Worm (Caenorhabditis elegans) whole organism, late embryonic: Measurements from ENCODE around the gene Y54F10AM.15.
"Not testable (repeated sequence)": the region's sequence is repeated elsewhere in the genome, so short reads cannot be mapped to it uniquely, and the experiment has no call there.

Experiments
- C08G9.2 ChIP-seq: sonication (generic microtip); optimal IDR thresholded peaks from 2 replicates; lab custom pipeline; 2016; ENCODE audit warnings: mild to moderate bottlenecking, missing genetic modification characterization, moderate library complexity, missing compliant biosample characterization
- C38D4.7 ChIP-seq: fragments of 200-800 bp; sonication (Bioruptor generic); optimal IDR thresholded peaks from 2 replicates; lab custom pipeline; 2018; ENCODE audit warnings: mild to moderate bottlenecking, missing genetic modification characterization, moderate library complexity, missing compliant biosample characterization
- ceh-2 ChIP-seq: sonication (generic microtip); optimal IDR thresholded peaks from 2 replicates; lab custom pipeline; 2016; ENCODE audit warnings: missing genotype, missing genetic modification characterization, missing compliant biosample characterization
- ceh-22 ChIP-seq: sonication (generic microtip); optimal IDR thresholded peaks from 2 replicates; lab custom pipeline; 2017; ENCODE audit warnings: missing biosample characterization, missing genetic modification characterization
- ceh-24 ChIP-seq: sonication (generic microtip); optimal IDR thresholded peaks from 2 replicates; lab custom pipeline; 2016; ENCODE audit warnings: mild to moderate bottlenecking, missing genetic modification characterization, missing compliant biosample characterization
- ceh-31 ChIP-seq: sonication (generic microtip); optimal IDR thresholded peaks from 2 replicates; lab custom pipeline; 2016; ENCODE audit warnings: missing genetic modification characterization, missing compliant biosample characterization
- ceh-34 ChIP-seq: sonication (generic microtip); optimal IDR thresholded peaks from 2 replicates; lab custom pipeline; 2016; ENCODE audit warnings: mild to moderate bottlenecking, missing genetic modification characterization, missing compliant biosample characterization
- ceh-45 ChIP-seq: fragments of 200-800 bp; sonication (Bioruptor generic); IDR thresholded peaks from 2 replicates; pipeline ENCODE4 v1.3.6; 2022; ENCODE audit warnings: missing genetic modification reagents, missing genetic modification characterization, missing compliant biosample characterization
- ceh-48 ChIP-seq: sonication (generic microtip); optimal IDR thresholded peaks from 2 replicates; lab custom pipeline; 2016; ENCODE audit warnings: missing genetic modification characterization, inconsistent platforms, missing compliant biosample characterization
- dve-1 ChIP-seq: sonication (generic microtip); optimal IDR thresholded peaks from 2 replicates; lab custom pipeline; 2017; ENCODE audit warnings: antibody characterized with exemption, mild to moderate bottlenecking, missing genetic modification characterization, missing compliant biosample characterization
- elt-2 ChIP-seq: sonication (generic microtip); optimal IDR thresholded peaks from 2 replicates; lab custom pipeline; 2016; ENCODE audit warnings: missing genetic modification reagents, missing genetic modification characterization, missing compliant biosample characterization
- elt-4 ChIP-seq: sonication (generic microtip); optimal IDR thresholded peaks from 2 replicates; lab custom pipeline; 2016; ENCODE audit warnings: missing genetic modification characterization, missing compliant biosample characterization
- hlh-13 ChIP-seq: fragments of 200-800 bp; sonication (Bioruptor generic); optimal IDR thresholded peaks from 2 replicates; lab custom pipeline; 2018; ENCODE audit warnings: mild to moderate bottlenecking, missing genetic modification characterization, missing compliant biosample characterization
- hlh-6 ChIP-seq: sonication (generic microtip); optimal IDR thresholded peaks from 2 replicates; lab custom pipeline; 2016; ENCODE audit warnings: missing genotype, missing genetic modification characterization, missing compliant biosample characterization
- nfya-1 ChIP-seq: sonication (generic microtip); optimal IDR thresholded peaks from 2 replicates; lab custom pipeline; 2017; ENCODE audit warnings: missing genetic modification characterization, mild to moderate bottlenecking, missing compliant biosample characterization, antibody characterized with exemption, moderate library complexity
- nhr-11 ChIP-seq: fragments of 150-350 bp; optimal IDR thresholded peaks from 2 replicates; lab custom pipeline; 2014; ENCODE audit warnings: missing biosample characterization, missing genetic modification characterization
- nhr-232 ChIP-seq: sonication (generic microtip); optimal IDR thresholded peaks from 2 replicates; lab custom pipeline; 2016; ENCODE audit warnings: missing genetic modification characterization, missing compliant biosample characterization
- odd-2 ChIP-seq: sonication (generic microtip); optimal IDR thresholded peaks from 2 replicates; lab custom pipeline; 2017; ENCODE audit warnings: antibody characterized with exemption, mild to moderate bottlenecking, missing genetic modification characterization, missing compliant biosample characterization
- pros-1 ChIP-seq: fragments of 150-350 bp; optimal IDR thresholded peaks from 2 replicates; lab custom pipeline; 2014; ENCODE audit warnings: missing biosample characterization, missing genetic modification reagents, missing genetic modification characterization
- ref-2 ChIP-seq: sonication (generic microtip); optimal IDR thresholded peaks from 2 replicates; lab custom pipeline; 2016; ENCODE audit warnings: missing genetic modification characterization, missing compliant biosample characterization
- sox-2 ChIP-seq: fragments of 200-800 bp; sonication (Bioruptor generic); IDR thresholded peaks from 2 replicates; pipeline ENCODE4 v1.3.6; 2022; ENCODE audit warnings: missing genetic modification reagents, missing genetic modification characterization, missing compliant biosample characterization
- syd-9 ChIP-seq: sonication (generic microtip); optimal IDR thresholded peaks from 2 replicates; lab custom pipeline; 2016; ENCODE audit warnings: mild to moderate bottlenecking, missing genetic modification characterization, moderate library complexity, missing compliant biosample characterization
- tbx-7 ChIP-seq: sonication (generic microtip); optimal IDR thresholded peaks from 2 replicates; lab custom pipeline; 2016; ENCODE audit warnings: missing genotype, missing genetic modification characterization, missing compliant biosample characterization
- ttx-3 ChIP-seq: sonication (generic microtip); optimal IDR thresholded peaks from 2 replicates; lab custom pipeline; 2016; ENCODE audit warnings: missing genetic modification reagents, missing genetic modification characterization, missing compliant biosample characterization
- unc-3 ChIP-seq, 2 experiments: fragments of 200-800 bp in 1 of 2; sonication (Bioruptor generic) in 1 of 2; sonication (generic microtip) in 1 of 2; conservative IDR thresholded peaks in 1 of 2; optimal IDR thresholded peaks in 1 of 2; 2 replicates each; pipeline versions ENCODE4 v1.3.6 to Lab custom; 2016 to 2022; ENCODE audit warnings: missing compliant biosample characterization in 2 of 2, missing genetic modification characterization in 2 of 2, missing genetic modification reagents in 1 of 2
- unc-42 ChIP-seq: sonication (generic microtip); optimal IDR thresholded peaks from 2 replicates; lab custom pipeline; 2016; ENCODE audit warnings: missing genotype, missing genetic modification characterization, missing compliant biosample characterization
- unc-55 ChIP-seq: sonication (generic microtip); optimal IDR thresholded peaks from 2 replicates; lab custom pipeline; 2017; ENCODE audit warnings: missing biosample characterization, missing genetic modification reagents, missing genetic modification characterization

The Y54F10AM.15 gene

DNA sequence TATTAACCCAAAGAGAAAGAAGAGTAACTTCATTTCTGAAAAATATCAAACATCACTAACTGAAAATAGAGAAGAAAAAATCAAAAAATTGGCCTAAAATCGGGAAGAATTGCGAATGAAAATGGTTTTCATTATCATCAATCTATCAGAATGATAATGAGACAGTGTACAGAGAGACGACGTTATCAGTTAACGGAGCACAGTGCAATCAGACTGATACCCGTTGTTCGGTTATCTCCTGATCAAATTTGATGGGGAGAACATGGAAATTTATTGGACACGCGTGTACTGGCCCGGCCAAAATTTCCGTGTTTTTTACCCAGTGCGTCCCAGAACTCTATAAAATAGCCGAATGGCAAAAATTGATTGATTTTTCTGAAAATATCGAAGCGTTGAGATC, 20.5 kb downstream of the Y54F10AM.15 start, which contains the start of gene Y54F10AM.8:
Gene Y54F10AM.8, minus strand, starts transcription at position 35 of the 400 bp plus-strand sequence.
- peak; percentile 99 for TF ChIP-seq elt-2 (tag; lab: Kevin White, UChicago)
- TF ChIP-seq hlh-6 (tag; lab: Kevin White, UChicago) = no peak

DNA sequence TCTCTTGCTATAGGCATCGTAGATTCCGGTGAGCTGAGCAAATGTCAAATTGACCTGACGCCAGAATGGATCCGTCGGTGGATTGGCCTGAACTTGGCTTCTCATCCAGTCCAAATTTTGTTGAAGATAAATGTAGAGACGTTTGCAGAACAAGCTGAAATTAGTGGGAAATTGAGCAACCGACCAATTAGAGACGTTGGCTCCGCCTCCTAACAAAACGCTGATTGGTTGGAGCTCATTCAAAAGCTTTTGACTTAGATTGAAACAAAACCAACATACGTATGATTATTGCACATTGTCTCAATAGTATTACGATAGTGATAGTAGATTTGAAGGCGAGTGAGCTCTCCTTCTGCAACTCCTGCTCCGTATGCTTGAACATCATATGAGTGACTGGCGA, 22.0 kb downstream of the Y54F10AM.15 start:
- TF ChIP-seq nfya-1 (tag; lab: Kevin White, UChicago) (peak; percentile 14), C08G9.2 (tag; lab: Kevin White, UChicago) (no peak)

DNA sequence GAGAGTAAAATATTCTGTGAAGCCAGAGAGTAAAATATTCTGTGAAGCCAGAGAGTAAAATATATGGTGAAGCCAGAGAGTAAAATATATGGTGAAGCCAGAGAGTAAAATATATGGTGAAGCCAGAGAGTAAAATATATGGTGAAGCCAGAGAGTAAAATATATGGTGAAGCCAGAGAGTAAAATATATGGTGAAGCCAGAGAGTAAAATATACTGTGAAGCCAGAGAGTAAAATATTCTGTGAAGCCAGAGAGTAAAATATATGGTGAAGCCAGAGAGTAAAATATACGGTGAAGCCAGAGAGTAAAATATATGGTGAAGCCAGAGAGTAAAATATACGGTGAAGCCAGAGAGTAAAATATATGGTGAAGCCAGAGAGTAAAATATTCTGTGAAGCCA, 29.2 kb downstream of the Y54F10AM.15 start:
- TF ChIP-seq sox-2 (GFP tag; lab: Robert Waterston, UW) (peak; percentile 71), unc-3 (GFP tag; conservative IDR thresholded peaks at IDR 0.05; lab: Robert Waterston, UW) (peak; percentile 98), ceh-45 (peak; percentile 91)
- not testable (repeated sequence) for TF ChIP-seq unc-3 (tag; optimal IDR thresholded peaks at IDR 0.05; lab: Kevin White, UChicago)

DNA sequence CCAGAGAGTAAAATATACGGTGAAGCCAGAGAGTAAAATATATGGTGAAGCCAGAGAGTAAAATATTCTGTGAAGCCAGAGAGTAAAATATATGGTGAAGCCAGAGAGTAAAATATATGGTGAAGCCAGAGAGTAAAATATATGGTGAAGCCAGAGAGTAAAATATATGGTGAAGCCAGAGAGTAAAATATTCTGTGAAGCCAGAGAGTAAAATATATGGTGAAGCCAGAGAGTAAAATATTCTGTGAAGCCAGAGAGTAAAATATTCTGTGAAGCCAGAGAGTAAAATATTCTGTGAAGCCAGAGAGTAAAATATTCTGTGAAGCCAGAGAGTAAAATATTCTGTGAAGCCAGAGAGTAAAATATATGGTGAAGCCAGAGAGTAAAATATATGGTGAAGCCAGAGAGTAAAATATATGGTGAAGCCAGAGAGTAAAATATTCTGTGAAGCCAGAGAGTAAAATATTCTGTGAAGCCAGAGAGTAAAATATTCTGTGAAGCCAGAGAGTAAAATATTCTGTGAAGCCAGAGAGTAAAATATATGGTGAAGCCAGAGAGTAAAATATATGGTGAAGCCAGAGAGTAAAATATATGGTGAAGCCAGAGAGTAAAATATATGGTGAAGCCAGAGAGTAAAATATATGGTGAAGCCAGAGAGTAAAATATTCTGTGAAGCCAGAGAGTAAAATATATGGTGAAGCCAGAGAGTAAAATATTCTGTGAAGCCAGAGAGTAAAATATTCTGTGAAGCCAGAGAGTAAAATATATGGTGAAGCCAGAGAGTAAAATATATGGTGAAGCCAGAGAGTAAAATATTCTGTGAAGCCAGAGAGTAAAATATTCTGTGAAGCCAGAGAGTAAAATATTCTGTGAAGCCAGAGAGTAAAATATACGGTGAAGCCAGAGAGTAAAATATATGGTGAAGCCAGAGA, 30.9 kb downstream of the Y54F10AM.15 start:
- TF ChIP-seq unc-3 (GFP tag; conservative IDR thresholded peaks at IDR 0.05; lab: Robert Waterston, UW) = peak; percentile 99
- not testable (repeated sequence) for TF ChIP-seq unc-3 (tag; optimal IDR thresholded peaks at IDR 0.05; lab: Kevin White, UChicago)
- TF ChIP-seq ceh-45 = peak; percentile 88
- TF ChIP-seq sox-2 (GFP tag; lab: Robert Waterston, UW) = peak; percentile 80

DNA sequence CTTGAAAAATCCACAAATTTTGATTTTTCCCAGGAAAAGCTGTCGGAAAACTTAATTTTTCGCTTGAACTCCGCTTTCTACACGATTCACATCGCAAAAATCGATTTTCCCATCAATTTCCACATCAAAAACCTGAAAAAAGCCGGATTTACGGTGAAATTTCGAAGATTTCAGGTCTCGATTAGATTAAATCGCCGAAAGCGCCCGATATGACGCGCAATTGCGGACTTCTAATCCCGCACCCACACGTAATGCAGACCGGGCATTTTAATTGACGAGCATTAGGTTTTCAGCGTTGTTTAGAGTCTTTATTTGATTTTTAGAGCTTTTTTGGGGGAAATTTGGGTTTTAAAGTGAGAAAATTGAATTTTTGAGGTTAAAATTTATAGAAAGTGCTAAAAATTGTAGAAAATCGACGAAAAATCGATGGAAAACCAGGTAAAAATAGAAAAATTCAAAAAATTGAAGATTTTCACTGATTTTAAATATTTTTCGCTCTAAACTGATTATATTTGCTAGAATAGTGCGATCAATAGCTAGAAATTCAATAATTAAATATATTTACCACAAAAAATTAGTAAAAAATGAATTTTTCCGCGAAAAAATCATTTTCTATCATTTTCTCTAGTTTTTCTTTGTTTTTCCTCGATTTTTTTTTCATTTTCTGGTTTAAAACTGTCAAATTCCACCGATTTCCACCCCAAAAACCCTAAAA, 41.3 kb downstream of the Y54F10AM.15 start, which contains the start of gene Y54F10AL.1:
Gene Y54F10AL.1, plus strand, starts transcription at position 665 of the 715 bp plus-strand sequence.
- TF ChIP-seq unc-42 (peak; percentile 77), dve-1 (tag; lab: Kevin White, UChicago) (no peak)

DNA sequence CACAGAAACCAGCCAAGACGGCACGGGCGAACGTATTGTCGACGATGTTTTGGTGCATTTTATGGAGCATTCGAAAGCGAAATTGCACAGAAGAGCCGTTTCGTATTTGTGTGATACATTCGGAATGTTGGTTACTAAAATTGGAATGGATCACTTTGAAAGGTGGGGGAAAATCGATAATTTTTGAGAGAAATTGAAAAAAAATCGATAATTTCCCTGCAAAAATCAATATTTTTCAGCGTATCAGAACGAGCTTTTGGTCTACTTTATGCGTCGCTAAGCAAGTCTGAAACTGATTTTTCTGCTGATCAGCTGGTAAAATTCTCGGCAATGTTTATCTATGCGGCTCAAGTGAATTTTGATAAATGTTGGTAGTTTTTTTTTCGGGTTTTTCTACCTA, 45.7 kb downstream of the Y54F10AM.15 start:
- TF ChIP-seq C38D4.7 (GFP tag; lab: Kevin White, UChicago) (no peak), pros-1 (tag; lab: Kevin White, UChicago) (no peak), dve-1 (tag; lab: Kevin White, UChicago) (no peak), tbx-7 (tag; lab: Kevin White, UChicago) (no peak), nhr-232 (tag; lab: Kevin White, UChicago) (no peak), ceh-22 (tag; lab: Kevin White, UChicago) (no peak)
- TF ChIP-seq, all 69 proteins: peak for 0

DNA sequence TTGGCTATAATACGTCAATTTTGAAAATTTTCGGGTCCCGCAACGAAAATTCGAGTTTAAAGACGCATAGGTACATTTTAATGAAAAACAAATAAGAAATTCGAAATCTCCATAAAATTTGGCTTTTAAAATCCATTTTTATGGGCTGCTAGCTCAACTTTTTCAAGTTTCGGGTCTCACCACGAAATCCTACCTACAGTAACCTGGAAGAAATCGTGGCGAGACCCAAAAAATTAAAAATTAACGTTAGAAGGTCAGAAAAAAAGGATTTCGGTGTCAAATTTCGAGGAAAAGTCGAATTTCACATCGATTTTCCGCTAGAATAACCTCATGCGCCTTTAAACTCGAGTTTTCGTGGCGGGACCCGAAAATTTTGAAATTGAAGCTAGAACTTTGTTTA, 46.3 kb downstream of the Y54F10AM.15 start:
- TF ChIP-seq tbx-7 (tag; lab: Kevin White, UChicago) = no peak
- no peak for TF ChIP-seq elt-4
- no peak for TF ChIP-seq ceh-31 (tag; lab: Kevin White, UChicago)
- no peak for TF ChIP-seq ceh-48 (tag; lab: Kevin White, UChicago)
- TF ChIP-seq hlh-13 = no peak
- TF ChIP-seq ceh-34 (tag; lab: Kevin White, UChicago) = no peak
- no peak for TF ChIP-seq ceh-24 (tag; lab: Kevin White, UChicago)
- no peak for TF ChIP-seq unc-42
- TF ChIP-seq unc-55 (GFP tag; lab: Kevin White, UChicago) = no peak
- TF ChIP-seq syd-9 (tag; lab: Kevin White, UChicago) = no peak
- no peak for TF ChIP-seq nhr-11
- TF ChIP-seq ceh-22 (tag; lab: Kevin White, UChicago) = no peak
- TF ChIP-seq ref-2 (tag; lab: Kevin White, UChicago) = no peak
- TF ChIP-seq ceh-2 = no peak
- TF ChIP-seq ttx-3 (tag; lab: Kevin White, UChicago) = no peak
- TF ChIP-seq odd-2 (tag; lab: Kevin White, UChicago) = no peak
